Worm (Caenorhabditis elegans) whole organism, L2 larva: ENCODE results near the gene R10E11.5.

Source experiments
- aly-2 ChIP-seq: fragments of 150-350 bp; optimal IDR thresholded peaks from 2 replicates; lab custom pipeline; 2014; ENCODE audit warnings: missing biosample characterization, missing genetic modification characterization
- blmp-1 ChIP-seq: sonication (generic microtip); optimal IDR thresholded peaks from 2 replicates; lab custom pipeline; 2017; ENCODE audit warnings: missing genetic modification characterization, mild to moderate bottlenecking, missing compliant biosample characterization, antibody characterized with exemption, moderate library complexity; ENCODE audit not compliant: insufficient read depth
- elt-3 ChIP-seq: sonication (generic microtip); optimal IDR thresholded peaks from 2 replicates; lab custom pipeline; 2017; ENCODE audit warnings: missing biosample characterization, missing genetic modification characterization
- fos-1 ChIP-seq: fragments of 150-350 bp; optimal IDR thresholded peaks from 2 replicates; lab custom pipeline; 2014; ENCODE audit warnings: missing biosample characterization, missing genetic modification characterization
- lin-11 ChIP-seq: fragments of 150-350 bp; sonication (generic microtip); optimal IDR thresholded peaks from 2 replicates; lab custom pipeline; 2014; ENCODE audit warnings: missing biosample characterization, missing genetic modification characterization, inconsistent platforms, mixed read lengths
- mab-5 ChIP-seq: fragments of 150-350 bp; optimal IDR thresholded peaks from 2 replicates; lab custom pipeline; 2014; ENCODE audit warnings: missing biosample characterization, missing genetic modification characterization
- nhr-10 ChIP-seq: sonication (generic microtip); optimal IDR thresholded peaks from 2 replicates; lab custom pipeline; 2017; ENCODE audit warnings: missing biosample characterization, missing genetic modification characterization
- nhr-6 ChIP-seq: fragments of 150-350 bp; optimal IDR thresholded peaks from 2 replicates; lab custom pipeline; 2014; ENCODE audit warnings: missing biosample characterization, missing genetic modification characterization
- ztf-11 ChIP-seq: sonication (generic microtip); optimal IDR thresholded peaks from 2 replicates; lab custom pipeline; 2017; ENCODE audit warnings: missing biosample characterization, missing genetic modification characterization
- ztf-4 ChIP-seq: fragments of 150-350 bp; optimal IDR thresholded peaks from 2 replicates; lab custom pipeline; 2014; ENCODE audit warnings: missing biosample characterization, missing genetic modification characterization

DNA sequence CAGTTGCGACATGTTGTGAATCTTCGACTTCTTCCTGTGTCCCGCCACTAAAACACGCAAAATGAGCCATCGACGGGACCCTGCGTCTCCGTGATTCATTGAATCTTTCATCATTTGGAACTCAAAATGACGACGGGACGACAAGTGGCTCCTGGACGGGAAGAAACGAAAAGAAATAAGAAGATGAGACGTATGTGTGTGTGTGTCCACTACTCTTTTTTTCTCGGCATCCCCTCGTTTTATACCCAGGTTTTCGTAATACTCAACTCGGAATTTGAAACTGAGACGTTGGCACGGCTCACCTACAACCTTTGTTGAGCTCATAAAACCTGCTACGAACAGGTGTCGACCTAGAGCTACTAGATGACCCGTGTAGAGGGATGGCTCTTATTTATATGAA, 44.9 kb downstream of the R10E11.5 start:
- TF ChIP-seq elt-3 (no peak), aly-2 (tag; lab: Kevin White, UChicago) (no peak), nhr-10 (no peak), fos-1 (tag; lab: Kevin White, UChicago) (no peak), lin-11 (no peak), blmp-1 (tag; lab: Kevin White, UChicago) (no peak), nhr-6 (tag; lab: Kevin White, UChicago) (no peak), mab-5 (tag; lab: Kevin White, UChicago) (no peak), ztf-11 (tag; lab: Kevin White, UChicago) (no peak), ztf-4 (tag; lab: Kevin White, UChicago) (no peak)
